Fruit fly (Drosophila melanogaster) whole organism, embryonic: ENCODE data around the gene CG46458.
A peak's percentile ranks its signal among the peaks of the same experiment; 100 is the strongest.

Source experiments
- ATbp ChIP-seq: fragments of 200-800 bp; sonication (Bioruptor generic); optimal IDR thresholded peaks from 2 replicates; lab custom pipeline; 2017; ENCODE audit warnings: missing biosample characterization, mild to moderate bottlenecking, missing genetic modification characterization, missing genetic modification reagents
- Adf1 ChIP-seq: fragments of 200-800 bp; sonication (Bioruptor generic); IDR thresholded peaks from 2 replicates; pipeline ENCODE4 v1.3.6; 2022; ENCODE audit warnings: missing biosample characterization, missing genetic modification characterization
- Aef1 ChIP-seq: fragments of 200-800 bp; sonication (Bioruptor generic); IDR thresholded peaks from 3 replicates; pipeline ENCODE4 v1.3.6; 2022; ENCODE audit warnings: missing biosample characterization, missing genetic modification characterization
- Antp ChIP-seq: fragments of 200-800 bp; sonication (Bioruptor generic); optimal IDR thresholded peaks from 3 replicates; lab custom pipeline; 2016; ENCODE audit warnings: missing biosample characterization, missing genetic modification characterization
- Asciz ChIP-seq: fragments of 200-800 bp; sonication (Bioruptor generic); optimal IDR thresholded peaks from 2 replicates; lab custom pipeline; 2017; ENCODE audit warnings: missing biosample characterization, mild to moderate bottlenecking, missing genetic modification characterization, missing genetic modification reagents
- CG10267 ChIP-seq: fragments of 200-800 bp; sonication (Bioruptor generic); optimal IDR thresholded peaks from 2 replicates; lab custom pipeline; 2018; ENCODE audit warnings: missing biosample characterization, mild to moderate bottlenecking, missing genetic modification characterization, moderate library complexity
- CG11504 ChIP-seq: fragments of 200-800 bp; sonication (Bioruptor generic); optimal IDR thresholded peaks from 3 replicates; lab custom pipeline; 2019; ENCODE audit warnings: missing biosample characterization, mild to moderate bottlenecking, missing genetic modification characterization, moderate library complexity
- CG14014 ChIP-seq: fragments of 200-800 bp; sonication (Bioruptor generic); IDR thresholded peaks from 2 replicates; pipeline ENCODE4 v1.3.6; 2022; ENCODE audit warnings: missing biosample characterization, missing genetic modification characterization
- CG14860 ChIP-seq: fragments of 200-800 bp; sonication (Bioruptor generic); IDR thresholded peaks from 3 replicates; pipeline ENCODE4 v1.3.6; 2022; ENCODE audit warnings: missing biosample characterization, missing genetic modification characterization; ENCODE audit not compliant: partially characterized antibody
- CG16813 ChIP-seq: fragments of 200-800 bp; sonication (Bioruptor generic); IDR thresholded peaks from 3 replicates; pipeline ENCODE4 v1.3.6; 2022; ENCODE audit warnings: missing biosample characterization, missing genetic modification characterization; ENCODE audit not compliant: partially characterized antibody
- CG17361 ChIP-seq: fragments of 200-800 bp; sonication (Bioruptor generic); IDR thresholded peaks from 3 replicates; pipeline ENCODE4 v1.3.6; 2022; ENCODE audit warnings: missing biosample characterization, missing genetic modification characterization
- CG17568 ChIP-seq: fragments of 200-800 bp; sonication (Bioruptor generic); optimal IDR thresholded peaks from 2 replicates; lab custom pipeline; 2018; ENCODE audit warnings: missing biosample characterization, mild to moderate bottlenecking, missing genetic modification characterization, moderate library complexity
- CG17912 ChIP-seq: fragments of 200-800 bp; sonication (Bioruptor generic); optimal IDR thresholded peaks from 2 replicates; lab custom pipeline; 2018; ENCODE audit warnings: missing biosample characterization, mild to moderate bottlenecking, missing genetic modification characterization
- CG1792 ChIP-seq: fragments of 200-800 bp; sonication (Bioruptor generic); optimal IDR thresholded peaks from 2 replicates; lab custom pipeline; 2016; ENCODE audit warnings: missing biosample characterization, missing genetic modification characterization
- CG18011 ChIP-seq: fragments of 200-800 bp; sonication (Bioruptor generic); optimal IDR thresholded peaks from 2 replicates; lab custom pipeline; 2017; ENCODE audit warnings: missing biosample characterization, missing genetic modification characterization, mild to moderate bottlenecking, moderate library complexity, missing genotype
- CG18262 ChIP-seq: fragments of 200-800 bp; optimal IDR thresholded peaks from 3 replicates; lab custom pipeline; 2019; ENCODE audit warnings: missing biosample characterization, mild to moderate bottlenecking, missing genetic modification characterization, moderate library complexity
- CG31388 ChIP-seq: fragments of 200-800 bp; sonication (Bioruptor generic); optimal IDR thresholded peaks from 2 replicates; lab custom pipeline; 2016; ENCODE audit warnings: missing biosample characterization, missing genetic modification characterization
- CG32532 ChIP-seq: fragments of 200-800 bp; sonication (Bioruptor generic); IDR thresholded peaks from 2 replicates; pipeline ENCODE4 v1.3.6; 2022; ENCODE audit warnings: missing biosample characterization, missing genetic modification characterization
- CG33213 ChIP-seq: fragments of 200-800 bp; sonication (Bioruptor generic); optimal IDR thresholded peaks from 3 replicates; lab custom pipeline; 2016; ENCODE audit warnings: missing biosample characterization, missing genetic modification characterization
- CTCF ChIP-seq: fragments of 200-800 bp; sonication (Bioruptor generic); optimal IDR thresholded peaks from 2 replicates; lab custom pipeline; 2017; ENCODE audit warnings: missing biosample characterization, mild to moderate bottlenecking, missing genetic modification characterization, moderate library complexity
- CkIIα-i1 ChIP-seq: fragments of 200-800 bp; sonication (Bioruptor generic); IDR thresholded peaks from 2 replicates; pipeline ENCODE4 v1.3.6; 2022; ENCODE audit warnings: missing biosample characterization, missing genetic modification characterization
- Dip3 ChIP-seq: fragments of 200-800 bp; sonication (Bioruptor generic); optimal IDR thresholded peaks from 3 replicates; lab custom pipeline; 2016; ENCODE audit warnings: missing biosample characterization, missing genetic modification characterization
- Doc2 ChIP-seq: fragments of 200-800 bp; sonication (Bioruptor generic); IDR thresholded peaks from 2 replicates; pipeline ENCODE4 v1.3.6; 2022; ENCODE audit warnings: missing biosample characterization, missing genetic modification characterization
- Dp ChIP-seq: fragments of 200-800 bp; sonication (Bioruptor generic); optimal IDR thresholded peaks from 2 replicates; lab custom pipeline; 2018; ENCODE audit warnings: missing biosample characterization, mild to moderate bottlenecking, missing genetic modification characterization, moderate library complexity
- Ets97D ChIP-seq: fragments of 200-800 bp; sonication (Bioruptor generic); optimal IDR thresholded peaks from 3 replicates; lab custom pipeline; 2016; ENCODE audit warnings: missing biosample characterization, missing genetic modification characterization
- Gsc ChIP-seq: fragments of 200-800 bp; sonication (Bioruptor generic); IDR thresholded peaks from 2 replicates; pipeline ENCODE4 v1.3.6; 2022; ENCODE audit warnings: missing biosample characterization, missing genetic modification characterization
- HLH4C ChIP-seq: fragments of 200-800 bp; sonication (Bioruptor generic); IDR thresholded peaks from 3 replicates; pipeline ENCODE4 v1.3.6; 2022; ENCODE audit warnings: missing biosample characterization, missing genetic modification characterization; ENCODE audit not compliant: partially characterized antibody
- Hsf ChIP-seq: fragments of 200-800 bp; sonication (Bioruptor generic); optimal IDR thresholded peaks from 3 replicates; lab custom pipeline; 2016; ENCODE audit warnings: missing biosample characterization, missing genetic modification characterization
- Lim3 ChIP-seq: fragments of 200-800 bp; sonication (Bioruptor generic); IDR thresholded peaks from 2 replicates; pipeline ENCODE4 v1.3.6; 2022; ENCODE audit warnings: missing biosample characterization, missing genetic modification characterization
- Mad ChIP-seq: fragments of 200-800 bp; sonication (Bioruptor generic); optimal IDR thresholded peaks from 2 replicates; lab custom pipeline; 2016; ENCODE audit warnings: missing biosample characterization, missing genetic modification characterization
- Med ChIP-seq: fragments of 200-800 bp; sonication (Bioruptor generic); peaks from one replicate; lab custom pipeline; 2016; ENCODE audit warnings: missing biosample characterization, missing genetic modification characterization, mild to moderate bottlenecking, inconsistent platforms, moderate library complexity
- Nf-YB ChIP-seq: fragments of 200-800 bp; sonication (Bioruptor generic); optimal IDR thresholded peaks from 3 replicates; lab custom pipeline; 2019; ENCODE audit warnings: missing biosample characterization, mild to moderate bottlenecking, missing genetic modification characterization, moderate library complexity
- Poxn ChIP-seq: fragments of 200-800 bp; sonication (Bioruptor generic); IDR thresholded peaks from 2 replicates; pipeline ENCODE4 v1.3.6; 2022; ENCODE audit warnings: missing biosample characterization, missing genetic modification characterization
- Spps ChIP-seq: fragments of 200-800 bp; sonication (Bioruptor generic); optimal IDR thresholded peaks from 2 replicates; lab custom pipeline; 2018; ENCODE audit warnings: missing biosample characterization, mild to moderate bottlenecking, missing genetic modification characterization
- ara ChIP-seq: fragments of 200-800 bp; sonication (Bioruptor generic); IDR thresholded peaks from 2 replicates; pipeline ENCODE4 v1.3.6; 2022; ENCODE audit warnings: missing biosample characterization, missing genetic modification characterization
- caup ChIP-seq: fragments of 200-800 bp; sonication (Bioruptor generic); optimal IDR thresholded peaks from 3 replicates; lab custom pipeline; 2017; ENCODE audit warnings: missing biosample characterization, mild to moderate bottlenecking, missing genetic modification characterization, moderate library complexity; ENCODE audit not compliant: severe bottlenecking
- dan ChIP-seq: fragments of 200-800 bp; sonication (Bioruptor generic); IDR thresholded peaks from 2 replicates; pipeline ENCODE4 v1.3.6; 2022; ENCODE audit warnings: missing biosample characterization, missing genetic modification characterization
- dmrt11E ChIP-seq: fragments of 200-800 bp; sonication (Bioruptor generic); optimal IDR thresholded peaks from 3 replicates; lab custom pipeline; 2018; ENCODE audit warnings: missing biosample characterization, mild to moderate bottlenecking, missing genetic modification characterization, moderate library complexity
- emc ChIP-seq: fragments of 200-800 bp; sonication (Bioruptor generic); optimal IDR thresholded peaks from 2 replicates; lab custom pipeline; 2016; ENCODE audit warnings: missing biosample characterization, missing genetic modification characterization
- esg ChIP-seq: fragments of 200-800 bp; sonication (Bioruptor generic); conservative IDR thresholded peaks from 2 replicates; pipeline ENCODE4 v1.3.6; 2022; ENCODE audit warnings: missing biosample characterization, missing genetic modification characterization
- fd64A ChIP-seq: fragments of 200-800 bp; sonication (Bioruptor generic); optimal IDR thresholded peaks from 3 replicates; lab custom pipeline; 2018; ENCODE audit warnings: missing biosample characterization, mild to moderate bottlenecking, missing genetic modification characterization
- fru ChIP-seq: fragments of >200 bp; optimal IDR thresholded peaks from 2 replicates; lab custom pipeline; 2017
- gem ChIP-seq: fragments of 200-800 bp; sonication (Bioruptor generic); optimal IDR thresholded peaks from 2 replicates; lab custom pipeline; 2019; ENCODE audit warnings: missing biosample characterization, mild to moderate bottlenecking, missing genetic modification characterization, moderate library complexity
- ham ChIP-seq: fragments of 200-800 bp; sonication (Bioruptor generic); IDR thresholded peaks from 2 replicates; pipeline ENCODE4 v1.3.6; 2022; ENCODE audit warnings: missing biosample characterization, missing genetic modification characterization
- insv ChIP-seq, 2 experiments: fragments of 200-800 bp; sonication (Bioruptor generic); optimal IDR thresholded peaks; 3 replicates each; lab custom pipeline; 2016 to 2018; ENCODE audit warnings: missing biosample characterization in 2 of 2, missing genetic modification characterization in 2 of 2
- nau ChIP-seq: fragments of 200-800 bp; sonication (Bioruptor generic); optimal IDR thresholded peaks from 3 replicates; lab custom pipeline; 2017; ENCODE audit warnings: missing biosample characterization, mild to moderate bottlenecking, missing genetic modification characterization, missing genetic modification reagents
- pfk ChIP-seq: fragments of 200-800 bp; sonication (Bioruptor generic); optimal IDR thresholded peaks from 2 replicates; lab custom pipeline; 2018; ENCODE audit warnings: missing biosample characterization, mild to moderate bottlenecking, missing genetic modification characterization, moderate library complexity
- sc ChIP-seq, 3 experiments: fragments of >200 bp in 2 of 3; fragments of 200-800 bp in 1 of 3; sonication (Bioruptor generic) in 1 of 3; optimal IDR thresholded peaks; 2 replicates in 2 of 3; 3 replicates in 1 of 3; lab custom pipeline; 2017; ENCODE audit warnings: mild to moderate bottlenecking in 1 of 3, missing biosample characterization in 1 of 3, missing genetic modification characterization in 1 of 3, missing genetic modification reagents in 1 of 3
- sr ChIP-seq: fragments of 200-800 bp; sonication (Bioruptor generic); IDR thresholded peaks from 3 replicates; pipeline ENCODE4 v1.3.6; 2022; ENCODE audit warnings: missing biosample characterization, missing genetic modification characterization
- tna ChIP-seq: fragments of 200-800 bp; sonication (Bioruptor generic); IDR thresholded peaks from 2 replicates; pipeline ENCODE4 v1.3.6; 2022; ENCODE audit warnings: missing biosample characterization, missing genetic modification characterization; ENCODE audit not compliant: partially characterized antibody

Gene CG46458

dm6 chr3R:6977114-6977513 lies 18.9 kb upstream of the CG46458 start (continued):
- TF ChIP-seq Nf-YB (peak; percentile 35), Spps (tag; lab: Kevin White, UChicago) (no peak)

DNA sequence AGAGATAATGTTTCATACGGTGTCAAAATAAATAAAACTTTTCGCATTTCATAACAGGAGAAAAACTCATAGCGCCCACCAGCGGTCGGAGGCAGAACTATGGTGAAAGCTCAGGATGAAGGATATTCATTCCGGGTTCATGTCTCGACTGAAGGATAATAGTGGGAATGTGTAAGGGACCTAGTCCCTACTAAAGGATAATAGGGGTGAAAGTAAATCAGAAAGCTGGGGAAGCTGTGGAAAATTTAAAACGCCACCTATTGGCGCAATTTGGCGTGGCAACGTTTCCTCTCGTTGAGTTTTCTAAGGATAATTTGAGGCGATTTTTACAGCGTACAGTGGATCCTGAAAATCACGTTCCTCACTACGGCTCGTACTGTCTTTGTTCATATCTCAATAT lies 15.1 kb upstream of the CG46458 start:
- TF ChIP-seq emc (GFP tag; lab: Kevin White, UChicago) = no peak
- TF ChIP-seq Doc2 (GFP tag; lab: Robert Waterston, UW) = no peak
- no peak for TF ChIP-seq nau
- TF ChIP-seq Med (GFP tag; lab: Kevin White, UChicago) = peak; percentile 86
- no peak for TF ChIP-seq Aef1
- no peak for TF ChIP-seq tna
- peak; percentile 92 for TF ChIP-seq CTCF
- 0 out of 2 replicates have a peak, but pooled peaks have one; percentile 40 for TF ChIP-seq CG32532 (GFP tag; lab: Robert Waterston, UW)
- TF ChIP-seq esg (GFP tag; lab: Robert Waterston, UW) = no peak
- TF ChIP-seq ara (GFP tag; lab: Robert Waterston, UW) = 0 out of 2 replicates have a peak, but pooled peaks have one; percentile 15
- no peak for TF ChIP-seq fd64A (GFP tag; lab: Kevin White, UChicago)
- TF ChIP-seq sc (optimal IDR thresholded peaks at IDR 0.05; lab: Kevin White, UChicago) = no peak
- no peak for TF ChIP-seq sc (GFP tag; optimal IDR thresholded peaks at IDR 0.05; lab: Kevin White, UChicago)
- TF ChIP-seq CG10267 = peak; percentile 25
- no peak for TF ChIP-seq CG18011 (GFP tag; lab: Kevin White, UChicago)
- no peak for TF ChIP-seq Gsc
- TF ChIP-seq Hsf (GFP tag; lab: Kevin White, UChicago) = peak; percentile 6
- TF ChIP-seq dan (GFP tag; lab: Robert Waterston, UW) = no peak
- TF ChIP-seq CG33213 = no peak
- no peak for TF ChIP-seq ATbp (GFP tag; lab: Kevin White, UChicago)
- no peak for TF ChIP-seq Adf1 (GFP tag; lab: Robert Waterston, UW)
- TF ChIP-seq Dip3 (GFP tag; lab: Kevin White, UChicago) = no peak
- no peak for TF ChIP-seq pfk (GFP tag; lab: Kevin White, UChicago)
- TF ChIP-seq fru (lab: Kevin White, UChicago) = no peak
- TF ChIP-seq CG1792 (GFP tag; lab: Kevin White, UChicago) = no peak
- 0 out of 2 replicates have a peak, but pooled peaks have one; percentile 8 for TF ChIP-seq CG14014 (GFP tag; lab: Robert Waterston, UW)
- TF ChIP-seq CkIIα-i1 (GFP tag; lab: Robert Waterston, UW) = no peak
- no peak for TF ChIP-seq Antp (GFP tag; lab: Kevin White, UChicago)
- TF ChIP-seq gem (tag; lab: Kevin White, UChicago) = no peak
- TF ChIP-seq CG14860 (GFP tag; lab: Robert Waterston, UW) = no peak
- TF ChIP-seq CG11504 (tag; lab: Kevin White, UChicago) = peak; percentile 84
- no peak for TF ChIP-seq CG31388 (GFP tag; lab: Kevin White, UChicago)
- TF ChIP-seq sr (GFP tag; lab: Robert Waterston, UW) = no peak
- TF ChIP-seq CG18262 (tag; lab: Kevin White, UChicago) = no peak
- no peak for TF ChIP-seq HLH4C (GFP tag; lab: Robert Waterston, UW)
- TF ChIP-seq Ets97D = no peak
- TF ChIP-seq Mad (GFP tag; lab: Kevin White, UChicago) = peak; percentile 12
- TF ChIP-seq insv (GFP tag; optimal IDR thresholded peaks at IDR 0.05; lab: Kevin White, UChicago) = peak in 1 of 2 experiments; percentile 66
- TF ChIP-seq Poxn = no peak
- TF ChIP-seq CG17912 = no peak
- no peak for TF ChIP-seq Lim3
- TF ChIP-seq ham (GFP tag; lab: Robert Waterston, UW) = no peak
- no peak for TF ChIP-seq CG16813
- TF ChIP-seq CG17568 = no peak
- TF ChIP-seq Dp (GFP tag; lab: Kevin White, UChicago) = no peak
- no peak for TF ChIP-seq CG17361
- TF ChIP-seq Asciz = no peak
- TF ChIP-seq dmrt11E (tag; lab: Kevin White, UChicago) = peak; percentile 5
- peak; percentile 7 for TF ChIP-seq caup (GFP tag; lab: Kevin White, UChicago)
